Fruit fly (Drosophila melanogaster) whole organism, embryonic: ENCODE results near the gene Ykt6.

ENCODE experiments used
- B-H1 ChIP-seq: fragments of 200-800 bp; sonication (Bioruptor generic); IDR thresholded peaks from 3 replicates; pipeline ENCODE4 v1.3.6; 2022; ENCODE audit warnings: missing biosample characterization, missing genetic modification characterization
- Blimp-1 ChIP-seq: fragments of 200-800 bp; sonication (Bioruptor generic); optimal IDR thresholded peaks from 3 replicates; lab custom pipeline; 2018; ENCODE audit warnings: missing biosample characterization, missing genetic modification characterization, mild to moderate bottlenecking, moderate library complexity, missing genetic modification reagents
- CG11456 ChIP-seq: fragments of 200-800 bp; sonication (Bioruptor generic); IDR thresholded peaks from 3 replicates; pipeline ENCODE4 v1.3.6; 2022; ENCODE audit warnings: missing biosample characterization, missing genetic modification characterization
- CG12236 ChIP-seq: fragments of 200-800 bp; sonication (Bioruptor generic); optimal IDR thresholded peaks from 2 replicates; lab custom pipeline; 2016; ENCODE audit warnings: missing biosample characterization, missing genetic modification characterization
- CG12299 ChIP-seq: fragments of 200-800 bp; sonication (Bioruptor generic); optimal IDR thresholded peaks from 2 replicates; lab custom pipeline; 2018; ENCODE audit warnings: missing biosample characterization, mild to moderate bottlenecking, missing genetic modification characterization
- CG12769 ChIP-seq: fragments of 200-800 bp; sonication (Bioruptor generic); optimal IDR thresholded peaks from 2 replicates; lab custom pipeline; 2019; ENCODE audit warnings: missing biosample characterization, mild to moderate bottlenecking, missing genetic modification characterization, moderate library complexity
- CG14441 ChIP-seq: fragments of 200-800 bp; sonication (Bioruptor generic); IDR thresholded peaks from 2 replicates; pipeline ENCODE4 v1.3.6; 2022; ENCODE audit warnings: missing biosample characterization, missing genetic modification characterization
- CG14860 ChIP-seq: fragments of 200-800 bp; sonication (Bioruptor generic); IDR thresholded peaks from 3 replicates; pipeline ENCODE4 v1.3.6; 2022; ENCODE audit warnings: missing biosample characterization, missing genetic modification characterization; ENCODE audit not compliant: partially characterized antibody
- CG15011 ChIP-seq: fragments of 200-800 bp; sonication (Bioruptor generic); optimal IDR thresholded peaks from 3 replicates; lab custom pipeline; 2018; ENCODE audit warnings: missing biosample characterization, mild to moderate bottlenecking, missing genetic modification characterization
- CG15479 ChIP-seq: fragments of 200-800 bp; sonication (Bioruptor generic); optimal IDR thresholded peaks from 3 replicates; lab custom pipeline; 2019; ENCODE audit warnings: missing biosample characterization, mild to moderate bottlenecking, missing genetic modification characterization, moderate library complexity
- CG15696 ChIP-seq: fragments of 200-800 bp; sonication (Bioruptor generic); optimal IDR thresholded peaks from 2 replicates; lab custom pipeline; 2019; ENCODE audit warnings: missing biosample characterization, mild to moderate bottlenecking, missing genetic modification characterization, moderate library complexity
- CG16779 ChIP-seq: fragments of 200-800 bp; sonication (Bioruptor generic); IDR thresholded peaks from 2 replicates; pipeline ENCODE4 v1.3.6; 2022; ENCODE audit warnings: missing biosample characterization, missing genetic modification characterization
- CG17612 ChIP-seq: fragments of 200-800 bp; sonication (Bioruptor generic); IDR thresholded peaks from 2 replicates; pipeline ENCODE4 v1.3.6; 2022; ENCODE audit warnings: missing biosample characterization, missing genetic modification characterization
- CG2678 ChIP-seq: fragments of 200-800 bp; sonication (Bioruptor generic); optimal IDR thresholded peaks from 3 replicates; lab custom pipeline; 2019; ENCODE audit warnings: missing biosample characterization, mild to moderate bottlenecking, missing genetic modification characterization, moderate library complexity
- CG4707 ChIP-seq: fragments of 200-800 bp; sonication (Bioruptor generic); optimal IDR thresholded peaks from 2 replicates; lab custom pipeline; 2018; ENCODE audit warnings: missing biosample characterization, mild to moderate bottlenecking, missing genetic modification characterization, moderate library complexity
- CG6765 ChIP-seq: fragments of 200-800 bp; sonication (Bioruptor generic); optimal IDR thresholded peaks from 3 replicates; lab custom pipeline; 2017; ENCODE audit warnings: missing biosample characterization, mild to moderate bottlenecking, missing genetic modification characterization
- CG7928 ChIP-seq: fragments of 200-800 bp; sonication (Bioruptor generic); optimal IDR thresholded peaks from 2 replicates; lab custom pipeline; 2017; ENCODE audit warnings: missing biosample characterization, mild to moderate bottlenecking, missing genetic modification characterization
- CG8478 ChIP-seq: fragments of >200 bp; optimal IDR thresholded peaks from 2 replicates; lab custom pipeline; 2018
- CTCF ChIP-seq: fragments of 200-800 bp; sonication (Bioruptor generic); optimal IDR thresholded peaks from 2 replicates; lab custom pipeline; 2017; ENCODE audit warnings: missing biosample characterization, mild to moderate bottlenecking, missing genetic modification characterization, moderate library complexity
- CrebB ChIP-seq: fragments of 200-800 bp; sonication (Bioruptor generic); optimal IDR thresholded peaks from 3 replicates; lab custom pipeline; 2018; ENCODE audit warnings: missing biosample characterization, mild to moderate bottlenecking, missing genetic modification characterization
- D ChIP-seq, 2 experiments: fragments of 200-800 bp in 1 of 2; fragments of >200 bp in 1 of 2; sonication (Bioruptor generic) in 1 of 2; optimal IDR thresholded peaks; 2 replicates in 1 of 2; 3 replicates in 1 of 2; lab custom pipeline; 2017; ENCODE audit warnings: mild to moderate bottlenecking in 1 of 2, missing biosample characterization in 1 of 2, missing genetic modification characterization in 1 of 2, missing genetic modification reagents in 1 of 2
- Dp ChIP-seq: fragments of 200-800 bp; sonication (Bioruptor generic); optimal IDR thresholded peaks from 2 replicates; lab custom pipeline; 2018; ENCODE audit warnings: missing biosample characterization, mild to moderate bottlenecking, missing genetic modification characterization, moderate library complexity
- Eip74EF ChIP-seq, 2 experiments: fragments of 200-800 bp in 1 of 2; fragments of >200 bp in 1 of 2; sonication (Bioruptor generic) in 1 of 2; optimal IDR thresholded peaks; 2 replicates each; lab custom pipeline; 2017 to 2019; ENCODE audit warnings: missing biosample characterization in 2 of 2, missing genetic modification characterization in 2 of 2, mild to moderate bottlenecking in 1 of 2, moderate library complexity in 1 of 2
- Gsc ChIP-seq: fragments of 200-800 bp; sonication (Bioruptor generic); IDR thresholded peaks from 2 replicates; pipeline ENCODE4 v1.3.6; 2022; ENCODE audit warnings: missing biosample characterization, missing genetic modification characterization
- Mad ChIP-seq: fragments of 200-800 bp; sonication (Bioruptor generic); optimal IDR thresholded peaks from 2 replicates; lab custom pipeline; 2016; ENCODE audit warnings: missing biosample characterization, missing genetic modification characterization
- Optix ChIP-seq: fragments of 200-800 bp; sonication (Bioruptor generic); IDR thresholded peaks from 3 replicates; pipeline ENCODE4 v1.3.6; 2022; ENCODE audit warnings: missing biosample characterization, missing genetic modification characterization
- Ssrp ChIP-seq: fragments of 200-800 bp; sonication (Bioruptor generic); optimal IDR thresholded peaks from 2 replicates; lab custom pipeline; 2018; ENCODE audit warnings: missing biosample characterization, mild to moderate bottlenecking, missing genetic modification characterization, moderate library complexity
- Stat92E ChIP-seq, 3 experiments: fragments of >200 bp in 2 of 3; fragments of 200-800 bp in 1 of 3; sonication (Bioruptor generic) in 1 of 3; optimal IDR thresholded peaks; 2 replicates each; lab custom pipeline; 2017 to 2019; ENCODE audit warnings: missing biosample characterization in 3 of 3, missing genetic modification characterization in 3 of 3, mild to moderate bottlenecking in 1 of 3, moderate library complexity in 1 of 3
- TFAM ChIP-seq: fragments of 200-800 bp; sonication (Bioruptor generic); optimal IDR thresholded peaks from 2 replicates; lab custom pipeline; 2017; ENCODE audit warnings: missing biosample characterization, missing genetic modification characterization, inconsistent platforms
- Taf1 ChIP-seq: fragments of 200-800 bp; sonication (Bioruptor generic); IDR thresholded peaks from 2 replicates; pipeline ENCODE4 v1.3.6; 2022; ENCODE audit warnings: missing biosample characterization, missing genetic modification characterization
- Xbp1 ChIP-seq: fragments of 200-800 bp; sonication (Bioruptor generic); optimal IDR thresholded peaks from 3 replicates; lab custom pipeline; 2016; ENCODE audit warnings: missing biosample characterization, mild to moderate bottlenecking, missing genetic modification characterization
- al ChIP-seq: fragments of 200-800 bp; sonication (Bioruptor generic); IDR thresholded peaks from 2 replicates; pipeline ENCODE4 v1.3.6; 2022; ENCODE audit warnings: missing biosample characterization, missing genetic modification characterization
- bbx ChIP-seq: fragments of 200-800 bp; sonication (Bioruptor generic); IDR thresholded peaks from 2 replicates; pipeline ENCODE4 v1.3.6; 2022; ENCODE audit warnings: missing biosample characterization, missing genetic modification characterization; ENCODE audit not compliant: partially characterized antibody
- btn ChIP-seq: fragments of 200-800 bp; sonication (Bioruptor generic); optimal IDR thresholded peaks from 2 replicates; lab custom pipeline; 2016; ENCODE audit warnings: missing biosample characterization, missing genetic modification characterization
- caup ChIP-seq: fragments of 200-800 bp; sonication (Bioruptor generic); optimal IDR thresholded peaks from 3 replicates; lab custom pipeline; 2017; ENCODE audit warnings: missing biosample characterization, mild to moderate bottlenecking, missing genetic modification characterization, moderate library complexity; ENCODE audit not compliant: severe bottlenecking
- ems ChIP-seq: fragments of 200-800 bp; sonication (Bioruptor generic); optimal IDR thresholded peaks from 3 replicates; lab custom pipeline; 2016; ENCODE audit warnings: missing biosample characterization, missing genetic modification characterization
- gcm2 ChIP-seq: fragments of 200-800 bp; sonication (Bioruptor generic); optimal IDR thresholded peaks from 2 replicates; lab custom pipeline; 2016; ENCODE audit warnings: missing biosample characterization, missing genetic modification characterization
- gfzf ChIP-seq: fragments of 200-800 bp; sonication (Bioruptor generic); optimal IDR thresholded peaks from 2 replicates; lab custom pipeline; 2016; ENCODE audit warnings: missing biosample characterization, mild to moderate bottlenecking, missing genetic modification characterization, moderate library complexity
- h ChIP-seq: fragments of >200 bp; optimal IDR thresholded peaks from 2 replicates; lab custom pipeline; 2017
- klu ChIP-seq: fragments of 200-800 bp; sonication (Bioruptor generic); IDR thresholded peaks from 2 replicates; pipeline ENCODE4 v1.3.6; 2022; ENCODE audit warnings: missing biosample characterization, missing genetic modification characterization
- lola ChIP-seq, 3 experiments: fragments of >200 bp in 2 of 3; fragments of 200-800 bp in 1 of 3; sonication (Bioruptor generic) in 1 of 3; optimal IDR thresholded peaks; 2 replicates each; lab custom pipeline; 2017 to 2019; ENCODE audit warnings: missing biosample characterization in 3 of 3, missing genetic modification characterization in 3 of 3, mild to moderate bottlenecking in 1 of 3, moderate library complexity in 1 of 3
- nom ChIP-seq: fragments of 200-800 bp; sonication (Bioruptor generic); optimal IDR thresholded peaks from 2 replicates; lab custom pipeline; 2017; ENCODE audit warnings: missing biosample characterization, missing genetic modification characterization, mild to moderate bottlenecking, moderate library complexity, missing genetic modification reagents
- oc ChIP-seq: fragments of 200-800 bp; sonication (Bioruptor generic); optimal IDR thresholded peaks from 2 replicates; lab custom pipeline; 2018; ENCODE audit warnings: missing biosample characterization, mild to moderate bottlenecking, missing genetic modification characterization, moderate library complexity
- otp ChIP-seq: fragments of 200-800 bp; sonication (Bioruptor generic); IDR thresholded peaks from 3 replicates; pipeline ENCODE4, ENCODE4 v1.3.6; 2022; ENCODE audit warnings: missing biosample characterization, missing genetic modification characterization
- pho ChIP-seq: fragments of 200-800 bp; sonication (Bioruptor generic); optimal IDR thresholded peaks from 2 replicates; lab custom pipeline; 2016; ENCODE audit warnings: missing biosample characterization, missing genetic modification characterization
- pros ChIP-seq: fragments of 200-800 bp; sonication (Bioruptor generic); optimal IDR thresholded peaks from 3 replicates; lab custom pipeline; 2019; ENCODE audit warnings: missing biosample characterization, mild to moderate bottlenecking, missing genetic modification characterization, moderate library complexity
- seq ChIP-seq: fragments of 200-800 bp; sonication (Bioruptor generic); IDR thresholded peaks from 2 replicates; pipeline ENCODE4 v1.3.6; 2022; ENCODE audit warnings: missing biosample characterization, missing genetic modification characterization
- vvl ChIP-seq: fragments of 200-800 bp; sonication (Bioruptor generic); IDR thresholded peaks from 2 replicates; pipeline ENCODE4 v1.3.6; 2022; ENCODE audit warnings: missing biosample characterization, missing genetic modification characterization

Ykt6 gene

DNA sequence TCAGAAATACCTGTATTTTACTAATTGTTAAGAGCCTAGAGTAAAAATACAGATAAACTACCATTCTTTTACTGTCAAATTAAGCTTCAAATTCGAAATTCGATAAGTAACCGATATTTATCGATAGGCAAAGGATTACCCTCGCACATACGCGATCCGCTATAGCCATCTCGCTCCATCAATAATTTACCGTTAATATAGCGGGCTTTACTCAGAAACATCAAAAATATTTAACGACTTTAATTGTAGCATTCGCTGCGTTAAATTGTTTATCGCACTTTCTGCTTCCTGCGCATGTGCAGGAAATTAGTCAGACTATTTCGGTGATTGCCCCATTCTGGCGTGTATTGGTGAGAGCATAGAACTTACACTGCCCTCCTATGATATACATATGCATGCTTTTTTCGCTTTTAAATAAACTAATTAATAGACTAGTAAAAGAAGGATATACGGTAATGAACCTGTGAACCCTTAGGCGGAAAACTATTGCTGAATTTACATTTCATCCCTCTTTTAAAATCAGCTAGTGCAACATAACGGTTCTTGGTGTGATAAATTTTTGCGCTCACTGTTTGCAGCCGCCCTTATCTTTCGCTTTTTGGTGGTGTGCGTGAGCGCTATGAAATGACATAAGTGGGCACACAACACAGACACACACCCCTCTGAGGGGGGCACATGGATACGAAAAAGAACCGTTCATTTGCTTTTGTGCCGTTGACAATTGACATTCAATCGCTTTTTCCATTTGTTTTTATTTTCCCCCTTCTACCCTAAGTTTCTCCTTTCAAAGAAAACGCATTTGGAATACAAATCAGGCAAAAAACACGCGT, 11.8 kb upstream of the Ykt6 start, which contains the start of the genes dpr14 and spidey (continued):
- peak; percentile 77 for TF ChIP-seq klu
- TF ChIP-seq CG6765 (GFP tag; lab: Kevin White, UChicago) = peak; percentile 90
- peak; percentile 90 for TF ChIP-seq Xbp1
- TF ChIP-seq CG16779 (GFP tag; lab: Robert Waterston, UW) = peak; percentile 81
- peak; percentile 89 for TF ChIP-seq Optix (GFP tag; lab: Robert Waterston, UW)
- TF ChIP-seq seq (GFP tag; lab: Robert Waterston, UW) = peak; percentile 95
- peak; percentile 42 for TF ChIP-seq CTCF (GFP tag; lab: Kevin White, UChicago)
- peak; percentile 72 for TF ChIP-seq CG12236 (GFP tag; lab: Kevin White, UChicago)
- TF ChIP-seq otp (GFP tag; lab: Robert Waterston, UW) = peak; percentile 48; the same call in 1 of the 3 replicates
- no peak for TF ChIP-seq D (optimal IDR thresholded peaks at IDR 0.05; lab: Kevin White, UChicago)
- peak; percentile 86 for TF ChIP-seq D (GFP tag; optimal IDR thresholded peaks at IDR 0.05; lab: Kevin White, UChicago)
- TF ChIP-seq bbx (GFP tag; lab: Robert Waterston, UW) = no peak
- peak; percentile 9 for TF ChIP-seq CG15479 (GFP tag; lab: Kevin White, UChicago)
- peak; percentile 11 for TF ChIP-seq gfzf (GFP tag; lab: Kevin White, UChicago)
- peak; percentile 50 for TF ChIP-seq TFAM
- TF ChIP-seq vvl (GFP tag; lab: Robert Waterston, UW) = peak; percentile 93
- TF ChIP-seq CG14441 (GFP tag; lab: Robert Waterston, UW) = peak; percentile 86
- TF ChIP-seq Blimp-1 = peak; percentile 86
- peak; percentile 77 for TF ChIP-seq btn (GFP tag; lab: Kevin White, UChicago)
- TF ChIP-seq caup (GFP tag; lab: Kevin White, UChicago) = peak; percentile 92
- no peak for TF ChIP-seq Stat92E (GFP tag; optimal IDR thresholded peaks at IDR 0.05; lab: Kevin White, UChicago)
- peak in 1 of 3 experiments; percentile 76 for TF ChIP-seq lola (GFP tag; optimal IDR thresholded peaks at IDR 0.05; lab: Kevin White, UChicago)
- no peak for TF ChIP-seq CG14860 (GFP tag; lab: Robert Waterston, UW)
- peak; percentile 36 for TF ChIP-seq CG8478 (lab: Kevin White, UChicago)
- TF ChIP-seq CG15696 (tag; lab: Kevin White, UChicago) = peak; percentile 68
- TF ChIP-seq CrebB (tag; lab: Kevin White, UChicago) = peak; percentile 87
- TF ChIP-seq gcm2 (GFP tag; lab: Kevin White, UChicago) = peak; percentile 81
- peak; percentile 86 for TF ChIP-seq oc (tag; lab: Kevin White, UChicago)
- peak; percentile 80 for TF ChIP-seq CG17612 (GFP tag; lab: Robert Waterston, UW)
- peak; percentile 89 for TF ChIP-seq ems (GFP tag; lab: Kevin White, UChicago)
- TF ChIP-seq CG15011 = peak; percentile 87
- TF ChIP-seq Ssrp (tag; lab: Kevin White, UChicago) = peak; percentile 78
- peak; percentile 95 for TF ChIP-seq CG12769
- TF ChIP-seq CG4707 (GFP tag; lab: Kevin White, UChicago) = peak; percentile 62
- TF ChIP-seq Gsc (GFP tag; lab: Robert Waterston, UW) = peak; percentile 62
- peak in 1 of 2 experiments; percentile 84 for TF ChIP-seq Eip74EF (GFP tag; optimal IDR thresholded peaks at IDR 0.05; lab: Kevin White, UChicago)
- TF ChIP-seq h = no peak
- peak; percentile 90 for TF ChIP-seq CG11456 (GFP tag; lab: Robert Waterston, UW)
- TF ChIP-seq pho (GFP tag; lab: Kevin White, UChicago) = peak; percentile 86
- peak; percentile 61 for TF ChIP-seq Mad (GFP tag; lab: Kevin White, UChicago)
- TF ChIP-seq nom (GFP tag; lab: Kevin White, UChicago) = peak; percentile 63
- peak; percentile 55 for TF ChIP-seq CG7928
- TF ChIP-seq B-H1 = peak; percentile 85
- peak; percentile 96 for TF ChIP-seq CG2678 (tag; lab: Kevin White, UChicago)
- peak; percentile 89 for TF ChIP-seq Taf1
- peak; percentile 88 for TF ChIP-seq CG12299
- peak; percentile 88 for TF ChIP-seq al (GFP tag; lab: Robert Waterston, UW)
- TF ChIP-seq pros (GFP tag; lab: Kevin White, UChicago) = peak; percentile 78
- peak; percentile 55 for TF ChIP-seq Dp (GFP tag; lab: Kevin White, UChicago)
